Fruit fly (Drosophila melanogaster): ENCODE data around the gene CG5157.
A peak's percentile ranks its signal among the peaks of the same experiment; 100 is the strongest.

DNA sequence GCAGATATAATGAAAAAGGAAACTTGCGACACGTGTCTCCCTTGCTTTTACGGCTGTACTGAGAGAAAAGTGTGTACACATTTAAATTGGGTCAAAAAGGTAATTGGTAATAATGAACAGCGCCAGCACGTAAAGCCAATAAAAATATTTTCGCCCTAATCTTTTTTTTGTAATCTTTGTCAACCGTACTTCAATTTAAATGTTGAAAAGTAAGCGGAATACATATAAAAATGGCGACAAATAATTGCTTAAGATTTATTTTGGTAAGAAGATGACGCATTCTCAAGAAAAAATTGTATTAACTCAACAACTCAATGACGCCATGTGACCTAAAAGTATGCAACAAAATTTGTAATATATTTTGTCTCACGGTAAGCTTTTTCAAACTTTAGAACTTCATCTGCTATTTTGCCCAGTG, 10.1 kb upstream of the CG5157 start:
- no peak for TF ChIP-seq CG1620 (GFP tag; optimal IDR thresholded peaks at IDR 0.05)
- TF ChIP-seq CG7045 (GFP tag; optimal IDR thresholded peaks at IDR 0.05), result peak; percentile 37
- TF ChIP-seq pad (GFP tag; optimal IDR thresholded peaks at IDR 0.05), result peak; percentile 7
- peak; percentile 26 for TF ChIP-seq CG11617 (GFP tag; optimal IDR thresholded peaks at IDR 0.05)
- no peak for TF ChIP-seq CG7101 (tag; optimal IDR thresholded peaks at IDR 0.05)
- TF ChIP-seq bab1 (GFP tag; optimal IDR thresholded peaks at IDR 0.05), result no peak
- TF ChIP-seq kay (GFP tag; ENCODE audit: borderline replicate concordance), result no peak
- TF ChIP-seq CG5204 (GFP tag; optimal IDR thresholded peaks at IDR 0.05), result no peak
- no peak for TF ChIP-seq cic (GFP tag; optimal IDR thresholded peaks at IDR 0.05)
